Worm (Caenorhabditis elegans) whole organism, late embryonic: ENCODE results near the gene F47B10.9.

ENCODE experiments used
- C08G9.2 ChIP-seq: sonication (generic microtip); optimal IDR thresholded peaks from 2 replicates; lab custom pipeline; 2016; ENCODE audit warnings: mild to moderate bottlenecking, missing genetic modification characterization, moderate library complexity, missing compliant biosample characterization
- C38D4.7 ChIP-seq: fragments of 200-800 bp; sonication (Bioruptor generic); optimal IDR thresholded peaks from 2 replicates; lab custom pipeline; 2018; ENCODE audit warnings: mild to moderate bottlenecking, missing genetic modification characterization, moderate library complexity, missing compliant biosample characterization
- F13H6.1 ChIP-seq: sonication (generic microtip); optimal IDR thresholded peaks from 2 replicates; lab custom pipeline; 2016; ENCODE audit warnings: missing genetic modification characterization, missing compliant biosample characterization
- K02D7.2 ChIP-seq: sonication (generic microtip); optimal IDR thresholded peaks from 2 replicates; lab custom pipeline; 2017; ENCODE audit warnings: mild to moderate bottlenecking, missing genetic modification characterization, missing compliant biosample characterization
- Y22D7AL.16 ChIP-seq: sonication (generic microtip); optimal IDR thresholded peaks from 2 replicates; lab custom pipeline; 2016; ENCODE audit warnings: missing genetic modification characterization, missing compliant biosample characterization
- ahr-1 ChIP-seq: sonication (generic microtip); optimal IDR thresholded peaks from 2 replicates; lab custom pipeline; 2016; ENCODE audit warnings: missing genetic modification characterization, missing compliant biosample characterization
- ceh-14 ChIP-seq: sonication (generic microtip); optimal IDR thresholded peaks from 2 replicates; lab custom pipeline; 2016; ENCODE audit warnings: missing genotype, missing genetic modification characterization, missing compliant biosample characterization
- ceh-18 ChIP-seq: sonication (generic microtip); optimal IDR thresholded peaks from 2 replicates; lab custom pipeline; 2016; ENCODE audit warnings: missing genetic modification characterization, missing compliant biosample characterization
- ceh-2 ChIP-seq: sonication (generic microtip); optimal IDR thresholded peaks from 2 replicates; lab custom pipeline; 2016; ENCODE audit warnings: missing genotype, missing genetic modification characterization, missing compliant biosample characterization
- ceh-24 ChIP-seq: sonication (generic microtip); optimal IDR thresholded peaks from 2 replicates; lab custom pipeline; 2016; ENCODE audit warnings: mild to moderate bottlenecking, missing genetic modification characterization, missing compliant biosample characterization
- ceh-30 ChIP-seq: fragments of 150-350 bp; optimal IDR thresholded peaks from 2 replicates; lab custom pipeline; 2014; ENCODE audit warnings: missing biosample characterization, missing genetic modification characterization
- ceh-31 ChIP-seq: sonication (generic microtip); optimal IDR thresholded peaks from 2 replicates; lab custom pipeline; 2016; ENCODE audit warnings: missing genetic modification characterization, missing compliant biosample characterization
- ceh-34 ChIP-seq: sonication (generic microtip); optimal IDR thresholded peaks from 2 replicates; lab custom pipeline; 2016; ENCODE audit warnings: mild to moderate bottlenecking, missing genetic modification characterization, missing compliant biosample characterization
- ceh-45 ChIP-seq: fragments of 200-800 bp; sonication (Bioruptor generic); IDR thresholded peaks from 2 replicates; pipeline ENCODE4 v1.3.6; 2022; ENCODE audit warnings: missing genetic modification reagents, missing genetic modification characterization, missing compliant biosample characterization
- ceh-48 ChIP-seq: sonication (generic microtip); optimal IDR thresholded peaks from 2 replicates; lab custom pipeline; 2016; ENCODE audit warnings: missing genetic modification characterization, inconsistent platforms, missing compliant biosample characterization
- ceh-6 ChIP-seq: fragments of 200-800 bp; sonication (Bioruptor generic); optimal IDR thresholded peaks from 2 replicates; lab custom pipeline; 2018; ENCODE audit warnings: mild to moderate bottlenecking, missing genetic modification characterization, missing compliant biosample characterization
- ceh-9 ChIP-seq: sonication (generic microtip); optimal IDR thresholded peaks from 2 replicates; lab custom pipeline; 2016; ENCODE audit warnings: mild to moderate bottlenecking, missing genetic modification characterization, inconsistent platforms, missing compliant biosample characterization
- elt-2 ChIP-seq: sonication (generic microtip); optimal IDR thresholded peaks from 2 replicates; lab custom pipeline; 2016; ENCODE audit warnings: missing genetic modification reagents, missing genetic modification characterization, missing compliant biosample characterization
- elt-4 ChIP-seq: sonication (generic microtip); optimal IDR thresholded peaks from 2 replicates; lab custom pipeline; 2016; ENCODE audit warnings: missing genetic modification characterization, missing compliant biosample characterization
- eyg-1 ChIP-seq: sonication (generic microtip); optimal IDR thresholded peaks from 2 replicates; lab custom pipeline; 2016; ENCODE audit warnings: missing genotype, missing genetic modification characterization, missing compliant biosample characterization
- fax-1 ChIP-seq: sonication (generic microtip); optimal IDR thresholded peaks from 2 replicates; lab custom pipeline; 2016; ENCODE audit warnings: missing genotype, missing genetic modification characterization, missing compliant biosample characterization
- gmeb-2 ChIP-seq: sonication (generic microtip); optimal IDR thresholded peaks from 2 replicates; lab custom pipeline; 2016; ENCODE audit warnings: missing genetic modification characterization, inconsistent platforms, missing compliant biosample characterization
- hlh-13 ChIP-seq: fragments of 200-800 bp; sonication (Bioruptor generic); optimal IDR thresholded peaks from 2 replicates; lab custom pipeline; 2018; ENCODE audit warnings: mild to moderate bottlenecking, missing genetic modification characterization, missing compliant biosample characterization
- hlh-15 ChIP-seq: sonication (generic microtip); optimal IDR thresholded peaks from 2 replicates; lab custom pipeline; 2016; ENCODE audit warnings: missing genetic modification characterization, missing compliant biosample characterization
- hlh-8 ChIP-seq: sonication (generic microtip); optimal IDR thresholded peaks from 2 replicates; lab custom pipeline; 2016; ENCODE audit warnings: missing genotype, missing genetic modification characterization, missing compliant biosample characterization
- lin-11 ChIP-seq: fragments of 200-800 bp; sonication (Bioruptor generic); optimal IDR thresholded peaks from 2 replicates; lab custom pipeline; 2018; ENCODE audit warnings: mild to moderate bottlenecking, missing genetic modification characterization, missing compliant biosample characterization
- mec-3 ChIP-seq: sonication (generic microtip); optimal IDR thresholded peaks from 2 replicates; lab custom pipeline; 2016; ENCODE audit warnings: borderline replicate concordance, missing genetic modification characterization, missing compliant biosample characterization
- nhr-232 ChIP-seq: sonication (generic microtip); optimal IDR thresholded peaks from 2 replicates; lab custom pipeline; 2016; ENCODE audit warnings: missing genetic modification characterization, missing compliant biosample characterization
- npax-4 ChIP-seq: sonication (generic microtip); optimal IDR thresholded peaks from 2 replicates; lab custom pipeline; 2016; ENCODE audit warnings: missing genetic modification characterization, missing compliant biosample characterization
- odd-2 ChIP-seq: sonication (generic microtip); optimal IDR thresholded peaks from 2 replicates; lab custom pipeline; 2017; ENCODE audit warnings: antibody characterized with exemption, mild to moderate bottlenecking, missing genetic modification characterization, missing compliant biosample characterization
- pag-3 ChIP-seq: sonication (generic microtip); optimal IDR thresholded peaks from 2 replicates; lab custom pipeline; 2016; ENCODE audit warnings: missing compliant biosample characterization, missing genetic modification characterization, borderline replicate concordance
- pat-9 ChIP-seq: fragments of 200-800 bp; sonication (Bioruptor generic); optimal IDR thresholded peaks from 2 replicates; lab custom pipeline; 2018; ENCODE audit warnings: mild to moderate bottlenecking, missing genetic modification characterization, moderate library complexity, missing compliant biosample characterization
- pax-1 ChIP-seq: fragments of 150-350 bp; optimal IDR thresholded peaks from 2 replicates; lab custom pipeline; 2014; ENCODE audit warnings: missing biosample characterization, missing genetic modification characterization
- pha-2 ChIP-seq: sonication (generic microtip); optimal IDR thresholded peaks from 2 replicates; lab custom pipeline; 2017; ENCODE audit warnings: mild to moderate bottlenecking, missing genetic modification characterization, missing compliant biosample characterization
- pha-4 ChIP-seq: fragments of 150-350 bp; optimal IDR thresholded peaks from 2 replicates; lab custom pipeline; 2018; ENCODE audit warnings: missing biosample characterization, missing genetic modification reagents, missing genetic modification characterization
- pqm-1 ChIP-seq: sonication (generic microtip); optimal IDR thresholded peaks from 2 replicates; lab custom pipeline; 2016; ENCODE audit warnings: missing genetic modification characterization, missing compliant biosample characterization
- ref-2 ChIP-seq: sonication (generic microtip); optimal IDR thresholded peaks from 2 replicates; lab custom pipeline; 2016; ENCODE audit warnings: missing genetic modification characterization, missing compliant biosample characterization
- sdc-2 ChIP-seq: sonication (generic microtip); optimal IDR thresholded peaks from 2 replicates; lab custom pipeline; 2016; ENCODE audit warnings: missing genotype, missing genetic modification characterization, missing compliant biosample characterization
- sox-2 ChIP-seq: fragments of 200-800 bp; sonication (Bioruptor generic); IDR thresholded peaks from 2 replicates; pipeline ENCODE4 v1.3.6; 2022; ENCODE audit warnings: missing genetic modification reagents, missing genetic modification characterization, missing compliant biosample characterization
- sox-4 ChIP-seq: sonication (generic microtip); optimal IDR thresholded peaks from 2 replicates; lab custom pipeline; 2017; ENCODE audit warnings: mild to moderate bottlenecking, missing genetic modification characterization, inconsistent platforms, missing compliant biosample characterization
- syd-9 ChIP-seq: sonication (generic microtip); optimal IDR thresholded peaks from 2 replicates; lab custom pipeline; 2016; ENCODE audit warnings: mild to moderate bottlenecking, missing genetic modification characterization, moderate library complexity, missing compliant biosample characterization
- tbx-2 ChIP-seq: sonication (generic microtip); optimal IDR thresholded peaks from 2 replicates; lab custom pipeline; 2016; ENCODE audit warnings: missing genetic modification characterization, missing compliant biosample characterization
- ttx-3 ChIP-seq: sonication (generic microtip); optimal IDR thresholded peaks from 2 replicates; lab custom pipeline; 2016; ENCODE audit warnings: missing genetic modification reagents, missing genetic modification characterization, missing compliant biosample characterization
- unc-3 ChIP-seq, 2 experiments: fragments of 200-800 bp in 1 of 2; sonication (Bioruptor generic) in 1 of 2; sonication (generic microtip) in 1 of 2; conservative IDR thresholded peaks in 1 of 2; optimal IDR thresholded peaks in 1 of 2; 2 replicates each; pipeline versions ENCODE4 v1.3.6 to Lab custom; 2016 to 2022; ENCODE audit warnings: missing compliant biosample characterization in 2 of 2, missing genetic modification characterization in 2 of 2, missing genetic modification reagents in 1 of 2
- unc-55 ChIP-seq: sonication (generic microtip); optimal IDR thresholded peaks from 2 replicates; lab custom pipeline; 2017; ENCODE audit warnings: missing biosample characterization, missing genetic modification reagents, missing genetic modification characterization
- unc-86 ChIP-seq: sonication (generic microtip); optimal IDR thresholded peaks from 2 replicates; lab custom pipeline; 2016; ENCODE audit warnings: missing genetic modification characterization, missing compliant biosample characterization
- zip-5 ChIP-seq: sonication (generic microtip); optimal IDR thresholded peaks from 2 replicates; lab custom pipeline; 2016; ENCODE audit warnings: missing genetic modification characterization, missing compliant biosample characterization
- ztf-16 ChIP-seq: sonication (generic microtip); optimal IDR thresholded peaks from 2 replicates; lab custom pipeline; 2017; ENCODE audit warnings: missing genetic modification characterization, missing compliant biosample characterization

Gene F47B10.9

ce11 chrX:10902723-10903322 is 11.1 kb downstream of the F47B10.9 start, which contains the start of gene acbp-3:
acbp-3 (plus strand) TSS chrX:10903272.
- TF ChIP-seq K02D7.2 (no peak), odd-2 (no peak), hlh-8 (tag; lab: Kevin White, UChicago) (no peak)

- no peak for TF ChIP-seq npax-4 (tag; lab: Kevin White, UChicago)
- peak; percentile 48 for TF ChIP-seq elt-2 (tag; lab: Kevin White, UChicago)
- TF ChIP-seq ceh-34, result no peak
- TF ChIP-seq, all 69 proteins: peak for 1
These were observed 12.1 kb downstream of the F47B10.9 start for ce11 chrX:10901766-10902165.

ce11 chrX:10900952-10901351 is 12.9 kb downstream of the F47B10.9 start:
- TF ChIP-seq pha-4 (no peak), sox-4 (no peak), hlh-15 (tag; lab: Kevin White, UChicago) (no peak), pag-3 (no peak), unc-55 (GFP tag; lab: Kevin White, UChicago) (peak; percentile 71), sdc-2 (no peak), mec-3 (tag; lab: Kevin White, UChicago) (no peak), ceh-45 (no peak), lin-11 (tag; lab: Kevin White, UChicago) (no peak), odd-2 (no peak), fax-1 (tag; lab: Kevin White, UChicago) (no peak), pqm-1 (tag; lab: Kevin White, UChicago) (no peak), ztf-16 (tag; lab: Kevin White, UChicago) (no peak), ceh-14 (tag; lab: Kevin White, UChicago) (no peak), ceh-6 (GFP tag; lab: Kevin White, UChicago) (no peak), ceh-9 (tag; lab: Kevin White, UChicago) (no peak), ref-2 (tag; lab: Kevin White, UChicago) (peak; percentile 51), ceh-30 (tag; lab: Kevin White, UChicago) (no peak), sox-2 (GFP tag; lab: Robert Waterston, UW) (no peak), gmeb-2 (no peak), C38D4.7 (no peak), ceh-48 (no peak), Y22D7AL.16 (no peak), nhr-232 (tag; lab: Kevin White, UChicago) (no peak), unc-3 (GFP tag; conservative IDR thresholded peaks at IDR 0.05; lab: Robert Waterston, UW) (no peak), unc-3 (tag; optimal IDR thresholded peaks at IDR 0.05; lab: Kevin White, UChicago) (no peak), hlh-8 (tag; lab: Kevin White, UChicago) (peak; percentile 30), pax-1 (tag; lab: Kevin White, UChicago) (no peak), ceh-24 (tag; lab: Kevin White, UChicago) (no peak), unc-86 (tag; lab: Kevin White, UChicago) (no peak), pat-9 (tag; lab: Kevin White, UChicago) (no peak), ceh-2 (no peak), elt-4 (tag; lab: Kevin White, UChicago) (no peak), ceh-34 (peak; percentile 19), zip-5 (tag; lab: Kevin White, UChicago) (no peak), F13H6.1 (tag; lab: Kevin White, UChicago) (no peak), syd-9 (peak; percentile 20), ahr-1 (tag; lab: Kevin White, UChicago) (no peak), eyg-1 (tag; lab: Kevin White, UChicago) (no peak), tbx-2 (tag; lab: Kevin White, UChicago) (peak; percentile 37), C08G9.2 (tag; lab: Kevin White, UChicago) (no peak), pha-2 (tag; lab: Kevin White, UChicago) (no peak), hlh-13 (GFP tag; lab: Kevin White, UChicago) (no peak), ttx-3 (tag; lab: Kevin White, UChicago) (no peak), npax-4 (tag; lab: Kevin White, UChicago) (no peak), ceh-31 (tag; lab: Kevin White, UChicago) (peak; percentile 52), ceh-18 (tag; lab: Kevin White, UChicago) (peak; percentile 82)
